Fruit fly (Drosophila melanogaster): ENCODE data around the gene CG6686.

DNA sequence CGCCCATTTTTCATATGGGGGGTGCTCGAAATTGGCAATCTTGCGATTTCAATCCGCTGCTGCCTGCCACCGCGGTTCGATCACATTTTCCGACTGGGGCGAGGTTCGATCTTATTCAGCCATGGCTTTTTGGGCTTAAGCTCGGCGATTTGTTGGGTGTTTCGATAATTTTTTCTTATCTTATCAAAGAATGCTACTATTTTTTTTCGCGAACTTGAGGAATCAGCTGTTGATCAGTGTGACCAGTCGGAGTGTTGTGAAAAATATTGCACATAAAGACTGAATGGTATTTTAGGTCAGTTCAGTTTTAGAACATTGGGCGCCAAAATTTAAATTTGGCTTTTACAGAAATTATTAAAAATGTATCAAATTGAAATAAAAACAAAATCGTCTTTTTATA, 32.9 kb upstream of the CG6686 start, which contains the start of gene Wdr81:
- TF ChIP-seq Dfd (GFP tag; optimal IDR thresholded peaks at IDR 0.05) (no peak), lola (GFP tag; optimal IDR thresholded peaks at IDR 0.05) (no peak), psq (GFP tag; optimal IDR thresholded peaks at IDR 0.05) (no peak), CrebA (GFP tag; optimal IDR thresholded peaks at IDR 0.05; ENCODE audit: borderline replicate concordance) (no peak), Myc (optimal IDR thresholded peaks at IDR 0.05) (no peak), GATAd (GFP tag; optimal IDR thresholded peaks at IDR 0.05) (no peak), usp (GFP tag; optimal IDR thresholded peaks at IDR 0.05) (no peak), brk (GFP tag; optimal IDR thresholded peaks at IDR 0.05) (no peak), Hnf4 (GFP tag; optimal IDR thresholded peaks at IDR 0.05) (no peak), OdsH (GFP tag; optimal IDR thresholded peaks at IDR 0.05) (no peak)
